Fruit fly (Drosophila melanogaster): ENCODE data around the gene CCHa2.

DNA sequence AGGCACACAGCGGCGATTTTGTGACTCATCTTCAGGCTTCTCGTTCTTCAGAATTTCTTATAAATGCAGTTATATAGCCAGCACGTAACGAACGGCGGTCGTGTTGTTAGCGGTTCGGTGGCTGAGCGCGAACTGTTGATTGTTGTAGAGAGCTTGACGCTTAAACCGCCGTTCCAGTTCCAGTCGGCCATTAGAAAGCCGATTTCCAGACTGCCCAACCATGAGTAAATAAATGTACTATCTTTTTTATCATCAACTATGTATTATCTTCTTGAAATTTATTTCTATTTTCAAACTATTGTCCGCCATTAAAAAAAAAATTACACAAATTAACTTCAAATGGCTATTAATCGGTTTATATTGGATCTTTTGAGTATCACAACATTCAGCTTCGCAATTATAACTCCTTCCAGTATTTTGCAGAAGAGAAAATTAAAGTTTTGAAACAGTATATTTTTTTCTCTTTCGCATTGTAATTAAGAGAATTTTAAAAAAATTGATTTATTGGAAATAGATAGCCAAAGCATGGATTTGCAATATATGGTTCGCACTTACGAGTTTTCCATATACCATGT, 6.8 kb upstream of the CCHa2 start, which contains the start of gene GILT1:
- no peak for TF ChIP-seq CTCF (optimal IDR thresholded peaks at IDR 0.05)
- TF ChIP-seq CG8478 (optimal IDR thresholded peaks at IDR 0.05), result no peak

Data from S2 (cell line).